Fruit fly (Drosophila melanogaster): ENCODE results near the gene CG2961.

- TF ChIP-seq Dif (GFP tag; optimal IDR thresholded peaks at IDR 0.05; ENCODE audit: partially characterized antibody): no peak
- TF ChIP-seq dmrt93B (GFP tag; optimal IDR thresholded peaks at IDR 0.05): no peak
- no peak for TF ChIP-seq dl (GFP tag; optimal IDR thresholded peaks at IDR 0.05; ENCODE audit: insufficient read depth in 1 of 2, partially characterized antibody in 2 of 2)
- no peak for TF ChIP-seq pan (optimal IDR thresholded peaks at IDR 0.05)
Measured at dm6 chrX:10182867-10183266, 50.0 kb downstream of the CG2961 start.
